Worm (Caenorhabditis elegans) whole organism, young adult: ENCODE measurements around the gene F49E12.12.

ENCODE experiments used
- cebp-1 ChIP-seq, 2 experiments: fragments of 200-800 bp in 1 of 2; sonication (Bioruptor generic) in 1 of 2; sonication (generic microtip) in 1 of 2; IDR thresholded peaks in 1 of 2; optimal IDR thresholded peaks in 1 of 2; 2 replicates each; pipeline versions ENCODE4 v1.3.6 to Lab custom; 2017 to 2022; ENCODE audit warnings: missing compliant biosample characterization in 2 of 2, missing genetic modification characterization in 2 of 2, mild to moderate bottlenecking in 1 of 2, missing genetic modification reagents in 1 of 2, moderate library complexity in 1 of 2
- ceh-79 ChIP-seq: sonication (generic microtip); optimal IDR thresholded peaks from 2 replicates; lab custom pipeline; 2017; ENCODE audit warnings: mild to moderate bottlenecking, missing genetic modification characterization, missing compliant biosample characterization
- rpc-1 ChIP-seq, 2 experiments: fragments of 150-350 bp in 1 of 2; sonication (generic microtip) in 1 of 2; optimal IDR thresholded peaks; 2 replicates each; lab custom pipeline; 2014 to 2018; ENCODE audit warnings: missing biosample characterization in 1 of 2, missing genetic modification characterization in 1 of 2, missing genetic modification reagents in 1 of 2, missing genotype in 1 of 2
- sdz-38 ChIP-seq: sonication (generic microtip); optimal IDR thresholded peaks from 2 replicates; lab custom pipeline; 2016; ENCODE audit warnings: missing genotype, missing genetic modification characterization, missing compliant biosample characterization
- snpc-4 ChIP-seq, 5 experiments: fragments of 150-350 bp in 1 of 5; sonication (generic microtip) in 4 of 5; optimal IDR thresholded peaks; 2 replicates each; lab custom pipeline; 2014 to 2018; ENCODE audit warnings: missing genetic modification characterization in 5 of 5, missing biosample characterization in 3 of 5, antibody characterized with exemption in 2 of 5, mild to moderate bottlenecking in 2 of 5, missing compliant biosample characterization in 2 of 5, missing genotype in 2 of 5, moderate library complexity in 2 of 5, missing genetic modification reagents in 1 of 5

- TF ChIP-seq snpc-4 (GFP tag; optimal IDR thresholded peaks at IDR 0.05; lab: Kevin White, UChicago) (no peak), snpc-4 (tag; optimal IDR thresholded peaks at IDR 0.05; lab: Kevin White, UChicago) (no peak), cebp-1 (GFP tag; IDR thresholded peaks at IDR 0.05; lab: Robert Waterston, UW) (no peak), cebp-1 (tag; optimal IDR thresholded peaks at IDR 0.05; lab: Kevin White, UChicago) (no peak), sdz-38 (tag; lab: Kevin White, UChicago) (no peak), ceh-79 (no peak), rpc-1 (optimal IDR thresholded peaks at IDR 0.05; lab: Kevin White, UChicago) (no peak), rpc-1 (tag; optimal IDR thresholded peaks at IDR 0.05; lab: Kevin White, UChicago) (no peak)
Measured at ce11 chrII:8358466-8358865, 22.8 kb upstream of the F49E12.12 start.
